Worm (Caenorhabditis elegans) whole organism, L1 larva: ENCODE results near the gene F57B9.8.

ENCODE experiments used
- F16B12.6 ChIP-seq: fragments of 150-350 bp; optimal IDR thresholded peaks from 2 replicates; lab custom pipeline; 2014; ENCODE audit warnings: missing biosample characterization, missing genetic modification characterization
- Y116A8C.19 ChIP-seq: sonication (generic microtip); optimal IDR thresholded peaks from 2 replicates; lab custom pipeline; 2016; ENCODE audit warnings: missing compliant biosample characterization, missing genetic modification characterization, borderline replicate concordance
- aha-1 ChIP-seq: fragments of 150-350 bp; optimal IDR thresholded peaks from 2 replicates; lab custom pipeline; 2014; ENCODE audit warnings: missing biosample characterization, missing genetic modification characterization
- aly-2 ChIP-seq: fragments of 150-350 bp; optimal IDR thresholded peaks from 2 replicates; lab custom pipeline; 2014; ENCODE audit warnings: missing biosample characterization, missing genetic modification characterization
- ama-1 ChIP-seq: fragments of 150-350 bp; optimal IDR thresholded peaks from 2 replicates; lab custom pipeline; 2014
- blmp-1 ChIP-seq: fragments of 150-350 bp; optimal IDR thresholded peaks from 2 replicates; lab custom pipeline; 2014; ENCODE audit warnings: missing biosample characterization, missing genetic modification characterization
- ceh-63 ChIP-seq: fragments of 200-800 bp; sonication (Bioruptor generic); optimal IDR thresholded peaks from 2 replicates; lab custom pipeline; 2018; ENCODE audit warnings: mild to moderate bottlenecking, missing genetic modification characterization, missing compliant biosample characterization
- ceh-82 ChIP-seq, 3 experiments: fragments of 150-350 bp in 1 of 3; sonication (generic microtip) in 2 of 3; optimal IDR thresholded peaks; 2 replicates each; lab custom pipeline; 2014 to 2017; ENCODE audit warnings: missing biosample characterization in 3 of 3, missing genetic modification characterization in 3 of 3
- ces-1 ChIP-seq: fragments of 150-350 bp; optimal IDR thresholded peaks from 2 replicates; lab custom pipeline; 2014; ENCODE audit warnings: missing biosample characterization, missing genetic modification reagents, missing genetic modification characterization
- efl-1 ChIP-seq, 4 experiments: fragments of 150-350 bp; optimal IDR thresholded peaks in 3 of 4; peaks in 1 of 4; 1 replicate in 1 of 4; 2 replicates in 3 of 4; lab custom pipeline; 2014; ENCODE audit warnings: missing biosample characterization in 2 of 4, missing genetic modification characterization in 2 of 4, missing genetic modification reagents in 2 of 4
- efl-3 ChIP-seq: fragments of 200-800 bp; sonication (Bioruptor generic); optimal IDR thresholded peaks from 2 replicates; lab custom pipeline; 2018; ENCODE audit warnings: mild to moderate bottlenecking, missing genetic modification characterization, missing compliant biosample characterization
- egl-13 ChIP-seq: sonication (generic microtip); optimal IDR thresholded peaks from 2 replicates; lab custom pipeline; 2016; ENCODE audit warnings: missing genotype, missing genetic modification reagents, missing genetic modification characterization, missing compliant biosample characterization
- elt-2 ChIP-seq: sonication (generic microtip); optimal IDR thresholded peaks from 2 replicates; lab custom pipeline; 2016; ENCODE audit warnings: missing genetic modification characterization, mild to moderate bottlenecking, inconsistent platforms, missing compliant biosample characterization, missing genetic modification reagents
- elt-3 ChIP-seq, 6 experiments: fragments of 150-350 bp in 1 of 6; sonication (generic microtip); optimal IDR thresholded peaks; 2 replicates each; lab custom pipeline; 2017 to 2018; ENCODE audit warnings: missing biosample characterization in 6 of 6, missing genetic modification characterization in 6 of 6, inconsistent platforms in 1 of 6
- ets-5 ChIP-seq: fragments of 200-800 bp; sonication (Bioruptor generic); IDR thresholded peaks from 2 replicates; pipeline ENCODE4 v1.3.6; 2022; ENCODE audit warnings: missing genetic modification characterization, missing compliant biosample characterization
- fkh-4 ChIP-seq: sonication (generic microtip); optimal IDR thresholded peaks from 2 replicates; lab custom pipeline; 2016; ENCODE audit warnings: missing compliant biosample characterization, missing genetic modification characterization, borderline replicate concordance
- fkh-8 ChIP-seq: sonication (generic microtip); optimal IDR thresholded peaks from 2 replicates; lab custom pipeline; 2016; ENCODE audit warnings: mild to moderate bottlenecking, missing genetic modification characterization, missing compliant biosample characterization
- fos-1 ChIP-seq: fragments of 150-350 bp; optimal IDR thresholded peaks from 2 replicates; lab custom pipeline; 2014; ENCODE audit warnings: missing biosample characterization, missing genetic modification characterization
- grh-1 ChIP-seq: fragments of 200-800 bp; sonication (Bioruptor generic); IDR thresholded peaks from 2 replicates; pipeline ENCODE4 v1.3.6; 2022; ENCODE audit warnings: missing genetic modification reagents, missing genetic modification characterization, missing compliant biosample characterization
- hlh-17 ChIP-seq: fragments of 200-800 bp; sonication (Bioruptor generic); optimal IDR thresholded peaks from 2 replicates; lab custom pipeline; 2018; ENCODE audit warnings: missing genetic modification characterization, mild to moderate bottlenecking, missing compliant biosample characterization, moderate library complexity, borderline replicate concordance
- hlh-4 ChIP-seq: sonication (generic microtip); optimal IDR thresholded peaks from 2 replicates; lab custom pipeline; 2016; ENCODE audit warnings: mild to moderate bottlenecking, missing genetic modification characterization, missing compliant biosample characterization
- irx-1 ChIP-seq: sonication (generic microtip); optimal IDR thresholded peaks from 2 replicates; lab custom pipeline; 2016; ENCODE audit warnings: missing genetic modification characterization, missing compliant biosample characterization
- isw-1 ChIP-seq: fragments of 200-800 bp; sonication (Bioruptor generic); IDR thresholded peaks from 2 replicates; pipeline ENCODE4 v1.3.6; 2022; ENCODE audit warnings: missing genetic modification characterization, missing compliant biosample characterization
- jun-1 ChIP-seq: fragments of 150-350 bp; optimal IDR thresholded peaks from 2 replicates; lab custom pipeline; 2014; ENCODE audit warnings: missing biosample characterization, missing genetic modification reagents, missing genetic modification characterization
- lin-13 ChIP-seq: fragments of 150-350 bp; optimal IDR thresholded peaks from 2 replicates; lab custom pipeline; 2014; ENCODE audit warnings: missing biosample characterization, missing genetic modification reagents, missing genetic modification characterization
- lin-15B ChIP-seq: fragments of 150-350 bp; sonication (generic microtip); optimal IDR thresholded peaks from 3 replicates; lab custom pipeline; 2014; ENCODE audit warnings: missing biosample characterization, missing genetic modification characterization
- lin-39 ChIP-seq: fragments of 150-350 bp; optimal IDR thresholded peaks from 2 replicates; lab custom pipeline; 2014; ENCODE audit warnings: missing biosample characterization, missing genetic modification reagents, missing genetic modification characterization
- lir-3 ChIP-seq: sonication (generic microtip); optimal IDR thresholded peaks from 2 replicates; lab custom pipeline; 2016; ENCODE audit warnings: mild to moderate bottlenecking, missing genetic modification characterization, moderate library complexity, missing compliant biosample characterization; ENCODE audit not compliant: poor library complexity
- mab-9 ChIP-seq: fragments of 200-800 bp; sonication (Bioruptor generic); IDR thresholded peaks from 2 replicates; pipeline ENCODE4 v1.3.6; 2022; ENCODE audit warnings: missing genetic modification reagents, missing genetic modification characterization, missing compliant biosample characterization
- mdl-1 ChIP-seq, 2 experiments: fragments of 150-350 bp; optimal IDR thresholded peaks; 2 replicates each; lab custom pipeline; 2014 to 2017; ENCODE audit warnings: missing biosample characterization in 2 of 2, missing genetic modification characterization in 2 of 2, inconsistent platforms in 1 of 2
- mep-1 ChIP-seq: fragments of 150-350 bp; optimal IDR thresholded peaks from 2 replicates; lab custom pipeline; 2014; ENCODE audit warnings: missing biosample characterization, missing genetic modification characterization
- nhr-12 ChIP-seq: sonication (generic microtip); optimal IDR thresholded peaks from 2 replicates; lab custom pipeline; 2017; ENCODE audit warnings: missing biosample characterization, missing genetic modification characterization
- nhr-20 ChIP-seq: sonication (generic microtip); optimal IDR thresholded peaks from 2 replicates; lab custom pipeline; 2016; ENCODE audit warnings: mild to moderate bottlenecking, missing genetic modification characterization, missing compliant biosample characterization
- nhr-71 ChIP-seq: sonication (generic microtip); optimal IDR thresholded peaks from 2 replicates; lab custom pipeline; 2016; ENCODE audit warnings: mild to moderate bottlenecking, missing genetic modification characterization, moderate library complexity, missing compliant biosample characterization
- nhr-76 ChIP-seq: sonication (generic microtip); optimal IDR thresholded peaks from 2 replicates; lab custom pipeline; 2017; ENCODE audit warnings: missing biosample characterization, missing genetic modification characterization
- nhr-84 ChIP-seq: sonication (generic microtip); optimal IDR thresholded peaks from 2 replicates; lab custom pipeline; 2017; ENCODE audit warnings: missing biosample characterization, missing genetic modification characterization
- nhr-90 ChIP-seq: sonication (generic microtip); optimal IDR thresholded peaks from 2 replicates; lab custom pipeline; 2016; ENCODE audit warnings: mild to moderate bottlenecking, missing genetic modification characterization, missing compliant biosample characterization; ENCODE audit not compliant: poor library complexity
- pag-3 ChIP-seq: sonication (generic microtip); optimal IDR thresholded peaks from 2 replicates; lab custom pipeline; 2017; ENCODE audit warnings: missing genetic modification characterization, mild to moderate bottlenecking, missing compliant biosample characterization, antibody characterized with exemption, borderline replicate concordance; ENCODE audit not compliant: insufficient read depth
- pax-3 ChIP-seq: fragments of 200-800 bp; sonication (Bioruptor generic); optimal IDR thresholded peaks from 2 replicates; lab custom pipeline; 2018; ENCODE audit warnings: mild to moderate bottlenecking, missing genetic modification characterization, moderate library complexity, missing compliant biosample characterization
- snpc-4 ChIP-seq: fragments of 150-350 bp; optimal IDR thresholded peaks from 2 replicates; lab custom pipeline; 2014; ENCODE audit warnings: missing biosample characterization, missing genetic modification characterization
- sox-4 ChIP-seq: sonication (generic microtip); optimal IDR thresholded peaks from 2 replicates; lab custom pipeline; 2016; ENCODE audit warnings: missing genetic modification characterization, missing compliant biosample characterization
- sup-37 ChIP-seq: fragments of 200-800 bp; sonication (Bioruptor generic); optimal IDR thresholded peaks from 2 replicates; lab custom pipeline; 2018; ENCODE audit warnings: mild to moderate bottlenecking, missing genetic modification characterization, missing compliant biosample characterization
- swsn-7 ChIP-seq: sonication (generic microtip); optimal IDR thresholded peaks from 2 replicates; lab custom pipeline; 2016; ENCODE audit warnings: missing genetic modification characterization, missing compliant biosample characterization
- unc-130 ChIP-seq: fragments of 150-350 bp; optimal IDR thresholded peaks from 2 replicates; lab custom pipeline; 2017; ENCODE audit warnings: missing biosample characterization, missing genetic modification characterization, inconsistent platforms
- vab-15 ChIP-seq: sonication (generic microtip); optimal IDR thresholded peaks from 2 replicates; lab custom pipeline; 2017; ENCODE audit warnings: missing genotype, mild to moderate bottlenecking, missing genetic modification characterization, missing compliant biosample characterization

Gene F57B9.8

DNA sequence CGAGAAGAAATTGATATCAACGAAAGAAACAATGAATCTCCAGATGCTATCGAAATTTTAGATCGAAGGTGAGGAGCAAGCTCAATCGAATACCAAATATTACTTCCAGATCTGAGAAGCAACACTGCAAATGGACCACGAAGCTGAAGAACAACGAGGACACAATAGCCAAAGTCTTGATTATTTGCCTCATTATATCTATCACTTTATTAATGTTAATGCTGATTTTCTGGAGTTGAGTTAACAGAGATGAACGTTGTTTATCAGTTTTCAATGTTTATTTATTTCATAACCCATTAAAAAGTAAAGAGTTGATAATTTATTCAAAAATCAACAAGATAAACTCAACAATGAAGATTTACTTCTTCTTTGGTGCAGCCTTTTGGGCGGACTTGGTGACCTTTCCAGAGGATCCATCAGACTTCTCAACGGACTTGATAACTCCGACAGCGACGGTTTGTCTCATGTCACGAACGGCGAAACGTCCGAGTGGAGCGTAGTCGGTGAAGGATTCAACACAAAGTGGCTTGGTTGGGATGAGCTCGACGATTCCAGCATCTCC lies 34.7 kb upstream of the F57B9.8 start (continued):
- TF ChIP-seq ceh-63 (no peak), ces-1 (no peak), egl-13 (no peak), sox-4 (no peak), mep-1 (tag; lab: Kevin White, UChicago) (no peak), hlh-17 (no peak), nhr-76 (tag; lab: Kevin White, UChicago) (no peak), ets-5 (GFP tag; lab: Robert Waterston, UW) (no peak), swsn-7 (tag; lab: Kevin White, UChicago) (no peak), lin-39 (tag; lab: Kevin White, UChicago) (no peak), irx-1 (no peak), grh-1 (GFP tag; lab: Robert Waterston, UW) (no peak), lir-3 (tag; lab: Kevin White, UChicago) (no peak), nhr-90 (tag; lab: Kevin White, UChicago) (peak; percentile 19)
- TF ChIP-seq, all 84 proteins: peak for 8

DNA sequence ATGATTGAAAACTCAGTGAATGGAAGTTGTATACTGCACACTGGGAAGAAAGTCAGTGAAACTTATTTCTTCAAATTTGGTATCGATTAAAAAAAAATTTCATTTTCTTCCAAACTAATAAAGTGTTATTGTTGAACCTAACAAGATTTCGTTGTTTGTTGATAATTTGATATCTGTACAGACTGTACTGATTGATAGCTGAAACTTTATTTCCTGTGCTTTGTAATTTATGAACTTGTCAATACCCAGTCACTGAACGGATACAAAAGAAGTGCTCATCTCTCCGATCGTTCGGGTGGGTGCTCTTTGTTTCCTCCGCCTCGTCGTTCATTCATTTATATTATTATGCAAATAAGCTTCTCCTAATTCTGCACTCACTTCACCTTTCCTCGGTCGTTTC lies 34.0 kb upstream of the F57B9.8 start, which contains the start of gene F31E3.12:
Gene F31E3.12, plus strand, starts transcription at position 301 of the 400 bp plus-strand sequence.
- TF ChIP-seq pax-3 (tag; lab: Kevin White, UChicago) (no peak), fkh-4 (tag; lab: Kevin White, UChicago) (no peak)

DNA sequence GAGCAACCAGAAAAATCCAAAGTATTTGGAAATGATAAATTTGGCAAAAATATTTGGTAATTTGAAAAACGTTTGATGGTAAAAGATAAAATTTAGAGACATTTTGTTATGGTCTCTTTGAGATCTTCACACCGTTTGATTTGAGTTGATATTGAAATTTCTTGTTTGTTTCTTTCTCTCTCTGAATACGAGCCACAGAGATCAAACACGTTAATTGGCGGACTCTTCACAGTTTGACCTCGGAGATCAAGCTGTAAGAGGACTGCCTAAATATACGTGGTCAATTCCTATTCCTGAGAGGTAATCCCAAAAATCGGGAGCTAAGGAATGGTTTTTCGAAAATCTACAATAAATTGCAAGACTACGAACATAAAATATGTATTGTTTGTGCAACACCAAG lies 33.5 kb upstream of the F57B9.8 start:
- TF ChIP-seq swsn-7 (tag; lab: Kevin White, UChicago) (no peak), lin-13 (no peak), jun-1 (tag; lab: Kevin White, UChicago) (no peak), efl-1 (optimal IDR thresholded peaks at IDR 0.05; lab: Kevin White, UChicago) (no peak), efl-1 (GFP tag; optimal IDR thresholded peaks at IDR 0.05 in 1 of 2; lab: Kevin White, UChicago) (no peak), irx-1 (no peak), lin-15B (no peak), mdl-1 (tag; optimal IDR thresholded peaks at IDR 0.05; lab: Kevin White, UChicago) (no peak)

DNA sequence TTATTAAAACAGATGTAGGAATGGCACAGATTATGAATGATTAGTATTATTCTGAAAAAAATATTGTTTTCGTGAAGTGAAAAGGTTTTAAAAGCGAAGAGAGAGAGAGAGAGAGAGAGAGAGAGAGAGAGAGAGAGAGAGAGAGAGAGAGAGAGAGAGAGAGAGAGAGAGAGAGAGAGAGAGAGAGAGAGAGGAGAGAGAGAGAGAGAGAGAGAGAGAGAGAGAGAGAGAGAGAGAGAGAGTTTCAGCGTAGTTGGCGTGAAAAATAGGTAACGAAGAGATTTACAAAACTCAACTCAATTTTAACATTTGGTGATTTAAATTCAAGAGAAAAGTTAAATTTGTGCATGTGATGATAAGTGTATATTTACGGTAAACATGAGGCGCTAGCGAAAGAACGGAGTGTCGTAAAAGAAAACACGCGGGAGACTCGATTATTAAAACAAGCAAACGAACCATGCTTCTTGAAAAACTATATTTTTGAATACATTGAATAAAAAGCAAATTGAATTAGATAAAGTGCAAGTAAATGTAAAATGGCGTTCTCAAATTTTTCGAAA lies 33.0 kb upstream of the F57B9.8 start, which contains the start of gene panl-2:
Gene panl-2, minus strand, starts transcription at position 51 of the 560 bp plus-strand sequence.
- TF ChIP-seq fkh-4 (tag; lab: Kevin White, UChicago) (no peak), fkh-8 (peak; percentile 17), efl-3 (GFP tag; lab: Kevin White, UChicago) (no peak), blmp-1 (tag; lab: Kevin White, UChicago) (peak; percentile 43), nhr-84 (tag; lab: Kevin White, UChicago) (no peak), snpc-4 (tag; lab: Kevin White, UChicago) (no peak), pag-3 (no peak), lin-15B (no peak), elt-3 (tag; optimal IDR thresholded peaks at IDR 0.05; lab: Kevin White, UChicago) (peak in 1 of 6 experiments; percentile 5), mab-9 (GFP tag; lab: Robert Waterston, UW) (no peak), sox-4 (no peak), sup-37 (GFP tag; lab: Kevin White, UChicago) (no peak), nhr-20 (peak; percentile 11), ama-1 (lab: Kevin White, UChicago) (no peak), nhr-90 (tag; lab: Kevin White, UChicago) (no peak), unc-130 (tag; lab: Kevin White, UChicago) (no peak), aly-2 (tag; lab: Kevin White, UChicago) (no peak), ceh-82 (tag; optimal IDR thresholded peaks at IDR 0.05; lab: Kevin White, UChicago) (peak in 2 of 3 experiments; percentile 4 to 30), aha-1 (tag; lab: Kevin White, UChicago) (no peak), nhr-71 (tag; lab: Kevin White, UChicago) (peak; percentile 43), elt-2 (tag; lab: Kevin White, UChicago) (no peak), Y116A8C.19 (tag; lab: Kevin White, UChicago) (no peak), egl-13 (no peak), isw-1 (GFP tag; lab: Robert Waterston, UW) (peak; percentile 34), fos-1 (tag; lab: Kevin White, UChicago) (no peak), nhr-12 (no peak), hlh-4 (no peak), F16B12.6 (tag; lab: Kevin White, UChicago) (peak; percentile 24), vab-15 (tag; lab: Kevin White, UChicago) (no peak)
